Worm (Caenorhabditis elegans): ENCODE data around the gene fbxa-94.

DNA sequence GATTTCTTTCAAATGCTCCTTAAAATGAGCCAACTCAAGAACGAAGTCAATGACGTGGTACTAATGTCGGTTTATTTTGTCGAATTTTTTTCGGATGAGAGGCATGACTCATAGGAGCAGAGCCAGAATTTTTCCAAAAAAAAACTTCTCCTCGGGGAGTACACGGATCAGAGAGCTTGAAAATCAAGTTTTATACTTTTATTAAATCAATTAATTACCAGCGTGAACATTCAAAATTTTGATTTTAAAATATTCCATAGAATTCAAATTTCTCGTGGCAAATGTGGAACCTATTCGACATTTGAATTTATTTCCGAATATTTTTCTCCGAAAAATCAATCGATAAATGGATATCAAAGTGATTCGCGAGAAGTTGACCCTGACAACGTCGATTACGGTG lies 36.4 kb upstream of the fbxa-94 start, which contains the start of gene F21A3.4:
- TF ChIP-seq egl-18 (GFP tag; IDR thresholded peaks at IDR 0.05): no peak
- TF ChIP-seq snpc-4 (GFP tag; optimal IDR thresholded peaks at IDR 0.05): no peak
- no peak for TF ChIP-seq snpc-4 (tag; optimal IDR thresholded peaks at IDR 0.05)
- TF ChIP-seq ztf-3 (GFP tag; optimal IDR thresholded peaks at IDR 0.05): no peak
- no peak for TF ChIP-seq aptf-2 (GFP tag; conservative IDR thresholded peaks at IDR 0.05)
- TF ChIP-seq ceh-100 (GFP tag; IDR thresholded peaks at IDR 0.05): no peak
- TF ChIP-seq xnd-1 (tag; optimal IDR thresholded peaks at IDR 0.05): no peak
- no peak for TF ChIP-seq ama-1 (optimal IDR thresholded peaks at IDR 0.05)
- no peak for TF ChIP-seq ama-1 (GFP tag; optimal IDR thresholded peaks at IDR 0.05)
- no peak for TF ChIP-seq atf-7 (tag; optimal IDR thresholded peaks at IDR 0.05)
- TF ChIP-seq dpff-1 (tag; optimal IDR thresholded peaks at IDR 0.05): no peak
- TF ChIP-seq hmg-1.2 (GFP tag; IDR thresholded peaks at IDR 0.05): no peak
- no peak for TF ChIP-seq lin-54 (GFP tag; optimal IDR thresholded peaks at IDR 0.05)
- TF ChIP-seq lsl-1 (GFP tag; optimal IDR thresholded peaks at IDR 0.05): no peak
- TF ChIP-seq F22D6.2 (tag; optimal IDR thresholded peaks at IDR 0.05): no peak
